Worm (Caenorhabditis elegans): Measurements from ENCODE around the gene kars-1.

DNA sequence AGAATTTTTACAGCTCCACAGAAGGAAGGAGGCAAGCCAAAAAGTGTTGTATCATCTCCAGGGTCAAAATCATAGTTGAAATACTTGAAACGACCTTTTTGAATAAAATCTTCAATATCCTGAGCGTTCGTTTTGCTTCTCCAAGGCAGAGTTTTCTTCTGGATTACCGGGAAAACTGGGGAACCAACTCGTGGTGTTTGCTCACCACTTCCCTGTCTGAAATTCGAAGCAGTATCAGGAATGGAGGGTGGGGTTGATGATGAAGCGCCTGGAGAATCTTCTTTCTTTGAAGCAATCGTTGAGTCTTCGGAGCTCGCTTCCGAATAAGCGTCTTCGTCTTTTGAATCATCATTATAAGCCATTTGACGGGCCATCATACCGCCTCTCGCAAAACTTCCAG is 30.9 kb upstream of the kars-1 start:
- no peak for TF ChIP-seq flt-1 (GFP tag; IDR thresholded peaks at IDR 0.05)
- no peak for TF ChIP-seq klf-2 (GFP tag; conservative IDR thresholded peaks at IDR 0.05)
- no peak for TF ChIP-seq T22C8.4 (GFP tag; IDR thresholded peaks at IDR 0.05)
- TF ChIP-seq ref-1 (GFP tag; conservative IDR thresholded peaks at IDR 0.05): no peak
- TF ChIP-seq med-1 (GFP tag; optimal IDR thresholded peaks at IDR 0.05; ENCODE audit: insufficient read depth): no peak
